Worm (Caenorhabditis elegans): ENCODE data around the gene Y13C8A.1.

The Y13C8A.1 gene

ce11 chrX:16930663-16931097 is 47.2 kb downstream of the Y13C8A.1 start (continued):
- TF ChIP-seq tlf-1 (GFP tag; optimal IDR thresholded peaks at IDR 0.05) (peak; percentile 65), egl-44 (GFP tag; IDR thresholded peaks at IDR 0.05) (peak; percentile 52; the same call in 1 of the 2 replicates), madf-8 (GFP tag; conservative IDR thresholded peaks at IDR 0.05) (no peak), D2030.7 (GFP tag; IDR thresholded peaks at IDR 0.05) (no peak), ceh-91 (GFP tag; IDR thresholded peaks at IDR 0.05) (no peak), hmg-20 (GFP tag; IDR thresholded peaks at IDR 0.05) (no peak), aptf-3 (GFP tag; IDR thresholded peaks at IDR 0.05) (peak; percentile 88), B0035.1 (tag; optimal IDR thresholded peaks at IDR 0.05) (no peak), pha-4 (tag; optimal IDR thresholded peaks at IDR 0.05) (peak; percentile 69), let-607 (tag; optimal IDR thresholded peaks at IDR 0.05) (peak; percentile 37 to 40), xnd-1 (tag; optimal IDR thresholded peaks at IDR 0.05) (no peak), Y95B8A.8 (GFP tag; IDR thresholded peaks at IDR 0.05) (peak; percentile 65), gei-17 (GFP tag; optimal IDR thresholded peaks at IDR 0.05) (no peak), bed-1 (GFP tag; IDR thresholded peaks at IDR 0.05) (peak; percentile 75; the same call in 1 of the 2 replicates), lin-26 (GFP tag; IDR thresholded peaks at IDR 0.05) (peak; percentile 74), hsf-1 (GFP tag; IDR thresholded peaks at IDR 0.05) (peak; percentile 76), Y53G8AR.9 (GFP tag; conservative IDR thresholded peaks at IDR 0.05) (peak; percentile 91), Y67H2A.10 (GFP tag; conservative IDR thresholded peaks at IDR 0.05) (peak; percentile 78), sptf-2 (GFP tag; optimal IDR thresholded peaks at IDR 0.05) (no peak), lin-54 (GFP tag; optimal IDR thresholded peaks at IDR 0.05) (peak; percentile 62), ceh-100 (GFP tag; IDR thresholded peaks at IDR 0.05) (peak; percentile 61), madf-6 (GFP tag; IDR thresholded peaks at IDR 0.05) (peak; percentile 54; the same call in 1 of the 2 replicates), sdz-38 (tag; optimal IDR thresholded peaks at IDR 0.05) (no peak), mes-4 (tag; optimal IDR thresholded peaks at IDR 0.05) (no peak), lsy-27 (tag; optimal IDR thresholded peaks at IDR 0.05; ENCODE audit: borderline replicate concordance, insufficient read depth) (no peak), rcor-1 (GFP tag; IDR thresholded peaks at IDR 0.05) (peak; percentile 12; the same call in 1 of the 2 replicates), madf-10 (tag; optimal IDR thresholded peaks at IDR 0.05) (peak; percentile 1), cebp-1 (GFP tag; IDR thresholded peaks at IDR 0.05) (peak; percentile 100), cebp-1 (tag; optimal IDR thresholded peaks at IDR 0.05) (peak; percentile 100), nfya-2 (GFP tag; IDR thresholded peaks at IDR 0.05) (peak; percentile 86; the same call in 1 of the 2 replicates), C17E4.6 (GFP tag; IDR thresholded peaks at IDR 0.05) (no peak), ceh-58 (GFP tag; IDR thresholded peaks at IDR 0.05) (peak; percentile 93; the same call in 1 of the 2 replicates), unc-62 (GFP tag; optimal IDR thresholded peaks at IDR 0.05) (no peak), hlh-26 (GFP tag; conservative IDR thresholded peaks at IDR 0.05) (no peak), attf-3 (GFP tag; conservative IDR thresholded peaks at IDR 0.05) (peak; percentile 55), somi-1 (GFP tag; optimal IDR thresholded peaks at IDR 0.05) (peak; percentile 2), F57A8.1 (GFP tag; optimal IDR thresholded peaks at IDR 0.05) (no peak), Y53F4B.3 (GFP tag; IDR thresholded peaks at IDR 0.05) (no peak), mel-28 (tag; optimal IDR thresholded peaks at IDR 0.05; ENCODE audit: borderline replicate concordance) (no peak), snpc-4 (GFP tag; optimal IDR thresholded peaks at IDR 0.05) (no peak), snpc-4 (tag; optimal IDR thresholded peaks at IDR 0.05) (peak in 1 of 4 experiments; percentile 68), K11D2.4 (GFP tag; IDR thresholded peaks at IDR 0.05) (peak; percentile 80), nhr-179 (tag; optimal IDR thresholded peaks at IDR 0.05) (no peak), unc-130 (GFP tag; optimal IDR thresholded peaks at IDR 0.05) (no peak), C06A6.2 (GFP tag; conservative IDR thresholded peaks at IDR 0.05) (peak; percentile 70), mxl-1 (tag; optimal IDR thresholded peaks at IDR 0.05) (no peak), ccch-3 (GFP tag; optimal IDR thresholded peaks at IDR 0.05) (no peak), nfya-1 (tag; optimal IDR thresholded peaks at IDR 0.05; ENCODE audit: borderline replicate concordance, insufficient read depth) (no peak), chd-7 (tag; optimal IDR thresholded peaks at IDR 0.05) (peak; percentile 95)
